Fruit fly (Drosophila melanogaster): Measurements from ENCODE around the gene Tlk.

DNA sequence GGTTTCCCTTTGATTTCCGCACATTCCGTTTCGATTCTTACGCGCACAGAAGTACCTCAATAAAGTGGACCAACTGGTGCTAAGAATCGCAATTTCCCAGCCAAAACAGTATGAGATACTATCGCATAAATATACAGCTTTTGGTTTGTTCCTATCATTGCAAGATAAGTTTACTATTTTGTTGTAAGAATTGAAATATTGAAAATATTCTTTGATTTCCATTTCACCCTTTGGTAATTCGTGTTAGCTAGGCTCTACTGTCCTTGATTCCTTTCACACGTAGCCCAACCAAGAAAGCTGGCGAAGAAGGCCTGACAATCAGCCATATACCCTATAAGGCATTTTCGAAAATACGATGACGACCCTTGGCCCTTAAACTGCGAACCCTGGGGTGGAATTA, 29.2 kb upstream of the Tlk start:
- TF ChIP-seq Mnt (GFP tag; optimal IDR thresholded peaks at IDR 0.05): peak; percentile 2
- TF ChIP-seq tj (GFP tag; optimal IDR thresholded peaks at IDR 0.05): no peak
